Worm (Caenorhabditis elegans) whole organism, late embryonic: ENCODE data around the gene K08C7.1.

Source experiments
- C38D4.7 ChIP-seq: fragments of 200-800 bp; sonication (Bioruptor generic); optimal IDR thresholded peaks from 2 replicates; lab custom pipeline; 2018; ENCODE audit warnings: mild to moderate bottlenecking, missing genetic modification characterization, moderate library complexity, missing compliant biosample characterization
- K02D7.2 ChIP-seq: sonication (generic microtip); optimal IDR thresholded peaks from 2 replicates; lab custom pipeline; 2017; ENCODE audit warnings: mild to moderate bottlenecking, missing genetic modification characterization, missing compliant biosample characterization
- T23F11.4 ChIP-seq: fragments of 200-800 bp; sonication (Bioruptor generic); optimal IDR thresholded peaks from 2 replicates; lab custom pipeline; 2018; ENCODE audit warnings: mild to moderate bottlenecking, missing genetic modification characterization, missing compliant biosample characterization
- ahr-1 ChIP-seq: sonication (generic microtip); optimal IDR thresholded peaks from 2 replicates; lab custom pipeline; 2016; ENCODE audit warnings: missing genetic modification characterization, missing compliant biosample characterization
- ceh-14 ChIP-seq: sonication (generic microtip); optimal IDR thresholded peaks from 2 replicates; lab custom pipeline; 2016; ENCODE audit warnings: missing genotype, missing genetic modification characterization, missing compliant biosample characterization
- ceh-19 ChIP-seq: fragments of 200-800 bp; sonication (Bioruptor generic); optimal IDR thresholded peaks from 2 replicates; lab custom pipeline; 2018; ENCODE audit warnings: mild to moderate bottlenecking, missing genetic modification characterization, missing compliant biosample characterization
- ceh-2 ChIP-seq: sonication (generic microtip); optimal IDR thresholded peaks from 2 replicates; lab custom pipeline; 2016; ENCODE audit warnings: missing genotype, missing genetic modification characterization, missing compliant biosample characterization
- ceh-34 ChIP-seq: sonication (generic microtip); optimal IDR thresholded peaks from 2 replicates; lab custom pipeline; 2016; ENCODE audit warnings: mild to moderate bottlenecking, missing genetic modification characterization, missing compliant biosample characterization
- ceh-6 ChIP-seq: fragments of 200-800 bp; sonication (Bioruptor generic); optimal IDR thresholded peaks from 2 replicates; lab custom pipeline; 2018; ENCODE audit warnings: mild to moderate bottlenecking, missing genetic modification characterization, missing compliant biosample characterization
- dve-1 ChIP-seq: sonication (generic microtip); optimal IDR thresholded peaks from 2 replicates; lab custom pipeline; 2017; ENCODE audit warnings: antibody characterized with exemption, mild to moderate bottlenecking, missing genetic modification characterization, missing compliant biosample characterization
- elt-2 ChIP-seq: sonication (generic microtip); optimal IDR thresholded peaks from 2 replicates; lab custom pipeline; 2016; ENCODE audit warnings: missing genetic modification reagents, missing genetic modification characterization, missing compliant biosample characterization
- elt-4 ChIP-seq: sonication (generic microtip); optimal IDR thresholded peaks from 2 replicates; lab custom pipeline; 2016; ENCODE audit warnings: missing genetic modification characterization, missing compliant biosample characterization
- ets-4 ChIP-seq: sonication (generic microtip); optimal IDR thresholded peaks from 2 replicates; lab custom pipeline; 2016; ENCODE audit warnings: missing genetic modification characterization, missing compliant biosample characterization
- fax-1 ChIP-seq: sonication (generic microtip); optimal IDR thresholded peaks from 2 replicates; lab custom pipeline; 2016; ENCODE audit warnings: missing genotype, missing genetic modification characterization, missing compliant biosample characterization
- fkh-10 ChIP-seq: fragments of 150-350 bp; optimal IDR thresholded peaks from 2 replicates; lab custom pipeline; 2014; ENCODE audit warnings: missing biosample characterization, missing genetic modification reagents, missing genetic modification characterization
- gmeb-2 ChIP-seq: sonication (generic microtip); optimal IDR thresholded peaks from 2 replicates; lab custom pipeline; 2016; ENCODE audit warnings: missing genetic modification characterization, inconsistent platforms, missing compliant biosample characterization
- hlh-15 ChIP-seq: sonication (generic microtip); optimal IDR thresholded peaks from 2 replicates; lab custom pipeline; 2016; ENCODE audit warnings: missing genetic modification characterization, missing compliant biosample characterization
- hlh-30 ChIP-seq: sonication (generic microtip); optimal IDR thresholded peaks from 2 replicates; lab custom pipeline; 2017; ENCODE audit warnings: antibody characterized with exemption, missing genetic modification characterization, missing compliant biosample characterization; ENCODE audit not compliant: insufficient read depth
- hlh-8 ChIP-seq: sonication (generic microtip); optimal IDR thresholded peaks from 2 replicates; lab custom pipeline; 2016; ENCODE audit warnings: missing genotype, missing genetic modification characterization, missing compliant biosample characterization
- lim-6 ChIP-seq: sonication (generic microtip); optimal IDR thresholded peaks from 2 replicates; lab custom pipeline; 2016; ENCODE audit warnings: missing genetic modification characterization, missing compliant biosample characterization
- madf-2 ChIP-seq: sonication (generic microtip); optimal IDR thresholded peaks from 2 replicates; lab custom pipeline; 2017; ENCODE audit warnings: missing genetic modification characterization, missing compliant biosample characterization
- mec-3 ChIP-seq: sonication (generic microtip); optimal IDR thresholded peaks from 2 replicates; lab custom pipeline; 2016; ENCODE audit warnings: borderline replicate concordance, missing genetic modification characterization, missing compliant biosample characterization
- nfya-1 ChIP-seq: sonication (generic microtip); optimal IDR thresholded peaks from 2 replicates; lab custom pipeline; 2017; ENCODE audit warnings: missing genetic modification characterization, mild to moderate bottlenecking, missing compliant biosample characterization, antibody characterized with exemption, moderate library complexity
- nhr-232 ChIP-seq: sonication (generic microtip); optimal IDR thresholded peaks from 2 replicates; lab custom pipeline; 2016; ENCODE audit warnings: missing genetic modification characterization, missing compliant biosample characterization
- npax-4 ChIP-seq: sonication (generic microtip); optimal IDR thresholded peaks from 2 replicates; lab custom pipeline; 2016; ENCODE audit warnings: missing genetic modification characterization, missing compliant biosample characterization
- pag-3 ChIP-seq: sonication (generic microtip); optimal IDR thresholded peaks from 2 replicates; lab custom pipeline; 2016; ENCODE audit warnings: missing compliant biosample characterization, missing genetic modification characterization, borderline replicate concordance
- pat-9 ChIP-seq: fragments of 200-800 bp; sonication (Bioruptor generic); optimal IDR thresholded peaks from 2 replicates; lab custom pipeline; 2018; ENCODE audit warnings: mild to moderate bottlenecking, missing genetic modification characterization, moderate library complexity, missing compliant biosample characterization
- pax-1 ChIP-seq: fragments of 150-350 bp; optimal IDR thresholded peaks from 2 replicates; lab custom pipeline; 2014; ENCODE audit warnings: missing biosample characterization, missing genetic modification characterization
- pha-4 ChIP-seq: fragments of 150-350 bp; optimal IDR thresholded peaks from 2 replicates; lab custom pipeline; 2018; ENCODE audit warnings: missing biosample characterization, missing genetic modification reagents, missing genetic modification characterization
- pros-1 ChIP-seq: fragments of 150-350 bp; optimal IDR thresholded peaks from 2 replicates; lab custom pipeline; 2014; ENCODE audit warnings: missing biosample characterization, missing genetic modification reagents, missing genetic modification characterization
- sdc-2 ChIP-seq: sonication (generic microtip); optimal IDR thresholded peaks from 2 replicates; lab custom pipeline; 2016; ENCODE audit warnings: missing genotype, missing genetic modification characterization, missing compliant biosample characterization
- sox-2 ChIP-seq: fragments of 200-800 bp; sonication (Bioruptor generic); IDR thresholded peaks from 2 replicates; pipeline ENCODE4 v1.3.6; 2022; ENCODE audit warnings: missing genetic modification reagents, missing genetic modification characterization, missing compliant biosample characterization
- syd-9 ChIP-seq: sonication (generic microtip); optimal IDR thresholded peaks from 2 replicates; lab custom pipeline; 2016; ENCODE audit warnings: mild to moderate bottlenecking, missing genetic modification characterization, moderate library complexity, missing compliant biosample characterization
- unc-86 ChIP-seq: sonication (generic microtip); optimal IDR thresholded peaks from 2 replicates; lab custom pipeline; 2016; ENCODE audit warnings: missing genetic modification characterization, missing compliant biosample characterization

K08C7.1 gene

ce11 chrIV:10656770-10657323, at the start of gene K08C7.1:
Gene K08C7.1 (plus strand): TSS chrIV:10656812.
- TF ChIP-seq ceh-34 (tag; lab: Kevin White, UChicago), result no peak
- TF ChIP-seq ceh-6 (GFP tag; lab: Kevin White, UChicago), result no peak
- no peak for TF ChIP-seq C38D4.7 (GFP tag; lab: Kevin White, UChicago)
- TF ChIP-seq lim-6 (tag; lab: Kevin White, UChicago), result no peak
- TF ChIP-seq dve-1 (tag; lab: Kevin White, UChicago), result no peak
- no peak for TF ChIP-seq pha-4 (tag; lab: Kevin White, UChicago)
- no peak for TF ChIP-seq nfya-1
- no peak for TF ChIP-seq T23F11.4
- TF ChIP-seq ahr-1 (tag; lab: Kevin White, UChicago), result no peak
- TF ChIP-seq elt-2, result no peak

ce11 chrIV:10608275-10608674, 48.3 kb upstream of the K08C7.1 start, which contains the start of gene R09H10.6:
Gene R09H10.6 (plus strand): TSS chrIV:10608575.
- no peak for TF ChIP-seq unc-86 (tag; lab: Kevin White, UChicago)
- no peak for TF ChIP-seq K02D7.2 (tag; lab: Kevin White, UChicago)
- no peak for TF ChIP-seq fkh-10
- no peak for TF ChIP-seq sdc-2 (tag; lab: Kevin White, UChicago)
- TF ChIP-seq hlh-8, result no peak
- no peak for TF ChIP-seq pat-9 (tag; lab: Kevin White, UChicago)
- TF ChIP-seq gmeb-2 (tag; lab: Kevin White, UChicago), result no peak
- TF ChIP-seq pag-3, result no peak

- TF ChIP-seq gmeb-2 (tag; lab: Kevin White, UChicago) (no peak), fkh-10 (no peak), pax-1 (tag; lab: Kevin White, UChicago) (no peak), fax-1 (tag; lab: Kevin White, UChicago) (no peak)
Measured at ce11 chrIV:10609920-10610319, 46.7 kb upstream of the K08C7.1 start.

- TF ChIP-seq gmeb-2 (tag; lab: Kevin White, UChicago) (no peak), nhr-232 (tag; lab: Kevin White, UChicago) (no peak), mec-3 (tag; lab: Kevin White, UChicago) (no peak), ceh-2 (tag; lab: Kevin White, UChicago) (no peak), lim-6 (tag; lab: Kevin White, UChicago) (no peak), sox-2 (GFP tag; lab: Robert Waterston, UW) (no peak), hlh-8 (no peak), ceh-19 (GFP tag; lab: Kevin White, UChicago) (no peak)
Measured at ce11 chrIV:10612281-10612680, 44.3 kb upstream of the K08C7.1 start.

ce11 chrIV:10614918-10615477, 41.6 kb upstream of the K08C7.1 start, which contains the start of gene ptr-14:
Gene ptr-14 (plus strand): TSS chrIV:10615427.
- TF ChIP-seq hlh-15 (tag; lab: Kevin White, UChicago) (no peak), mec-3 (tag; lab: Kevin White, UChicago) (no peak), lim-6 (tag; lab: Kevin White, UChicago) (no peak), ceh-14 (tag; lab: Kevin White, UChicago) (no peak), npax-4 (tag; lab: Kevin White, UChicago) (no peak), ets-4 (no peak), hlh-30 (tag; lab: Kevin White, UChicago) (no peak), elt-4 (tag; lab: Kevin White, UChicago) (no peak), syd-9 (tag; lab: Kevin White, UChicago) (no peak), dve-1 (tag; lab: Kevin White, UChicago) (no peak), pros-1 (tag; lab: Kevin White, UChicago) (no peak), ceh-19 (GFP tag; lab: Kevin White, UChicago) (no peak), ceh-2 (tag; lab: Kevin White, UChicago) (no peak), madf-2 (tag; lab: Kevin White, UChicago) (no peak)
